Worm (Caenorhabditis elegans): ENCODE data around the gene cyp-31A3.
A peak's percentile ranks its signal among the peaks of the same experiment; 100 is the strongest.
"Not testable (repeated sequence)": the region's sequence is repeated elsewhere in the genome, so short reads cannot be mapped to it uniquely, and the experiment has no call there.

cyp-31A3 gene

DNA sequence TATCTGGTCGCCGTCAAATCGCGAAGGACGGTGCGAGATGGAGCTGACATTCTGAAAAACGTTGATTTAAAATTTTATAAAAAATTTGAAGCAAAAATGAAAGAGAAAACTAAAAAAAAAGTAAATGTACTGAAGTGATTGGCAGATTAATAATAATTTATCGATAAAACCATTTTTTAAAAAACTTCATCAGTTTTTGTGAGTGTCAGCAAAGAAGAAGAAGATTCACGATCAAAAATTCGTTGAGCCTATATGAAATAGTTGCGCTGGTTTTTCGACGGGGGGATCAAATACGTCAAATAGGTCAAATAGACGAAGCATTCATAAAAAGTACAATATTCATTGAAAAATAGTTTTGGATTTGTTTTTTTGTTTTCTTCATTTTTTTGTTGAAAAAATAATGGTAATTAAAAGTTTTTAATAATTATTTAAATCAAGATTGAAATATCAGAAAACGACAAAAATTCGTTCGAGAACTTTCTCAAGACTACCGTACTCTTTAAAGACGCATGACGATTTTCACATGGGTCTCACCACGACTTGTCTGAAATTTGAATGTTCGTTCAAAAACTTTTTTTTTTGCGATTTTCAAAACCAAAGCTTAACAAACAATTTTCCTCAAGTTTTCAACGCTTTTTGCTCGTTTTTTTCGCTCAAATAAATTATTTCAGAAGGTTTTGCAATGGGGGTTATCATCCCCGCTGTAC, at the start of gene cyp-31A3, which contains the start of gene memi-1:
TSS of gene cyp-31A3 (plus strand) at position 672 of the 707 bp plus-strand sequence.
TSS of gene memi-1 (minus strand) at position 51 of the 707 bp plus-strand sequence.
- TF ChIP-seq M03D4.4 (tag; optimal IDR thresholded peaks at IDR 0.05): no peak
- TF ChIP-seq nhr-28 (tag; optimal IDR thresholded peaks at IDR 0.05): no peak
- no peak for TF ChIP-seq lin-13 (tag; optimal IDR thresholded peaks at IDR 0.05)
- TF ChIP-seq ceh-39 (tag; optimal IDR thresholded peaks at IDR 0.05): no peak
- TF ChIP-seq ztf-11 (tag; optimal IDR thresholded peaks at IDR 0.05): no peak
- TF ChIP-seq tbx-8 (GFP tag; optimal IDR thresholded peaks at IDR 0.05): no peak
- TF ChIP-seq nhr-2 (tag; optimal IDR thresholded peaks at IDR 0.05): no peak
- TF ChIP-seq lsy-2 (tag; optimal IDR thresholded peaks at IDR 0.05): no peak
- no peak for TF ChIP-seq snpc-4 (tag; optimal IDR thresholded peaks at IDR 0.05)
- no peak for TF ChIP-seq elt-3 (tag; optimal IDR thresholded peaks at IDR 0.05)
- TF ChIP-seq bed-3 (GFP tag; optimal IDR thresholded peaks at IDR 0.05): no peak
- TF ChIP-seq mep-1 (tag; optimal IDR thresholded peaks at IDR 0.05): no peak
- TF ChIP-seq hlh-1 (tag; optimal IDR thresholded peaks at IDR 0.05): no peak

DNA sequence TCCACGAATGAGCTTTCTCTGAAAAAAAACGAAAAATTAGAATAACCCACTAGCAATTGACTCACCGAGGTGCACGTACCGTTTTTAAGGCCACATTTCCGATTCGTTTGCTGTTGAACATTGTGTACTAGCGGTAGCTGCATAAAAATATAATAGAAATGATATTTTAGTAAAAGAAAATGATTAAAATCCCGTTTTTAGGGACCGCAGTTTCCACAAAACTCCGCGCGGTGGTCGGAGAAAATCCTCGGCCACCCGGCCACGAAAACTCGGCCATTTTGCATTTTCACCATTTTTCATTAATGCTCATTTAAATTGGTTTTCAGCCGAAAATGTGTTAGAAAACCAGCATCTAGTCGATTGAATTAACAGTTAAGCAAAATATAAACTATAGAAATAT, 48.5 kb upstream of the cyp-31A3 start, which contains the start of gene yars-2:
TSS of gene yars-2 (minus strand) at position 249 of the 400 bp plus-strand sequence.
- TF ChIP-seq sptf-1 (tag; optimal IDR thresholded peaks at IDR 0.05) (no peak), cnd-1 (tag; optimal IDR thresholded peaks at IDR 0.05) (no peak), nhr-28 (tag; optimal IDR thresholded peaks at IDR 0.05) (no peak), blmp-1 (tag; optimal IDR thresholded peaks at IDR 0.05) (no peak), ces-1 (GFP tag; optimal IDR thresholded peaks at IDR 0.05) (peak; percentile 5)

DNA sequence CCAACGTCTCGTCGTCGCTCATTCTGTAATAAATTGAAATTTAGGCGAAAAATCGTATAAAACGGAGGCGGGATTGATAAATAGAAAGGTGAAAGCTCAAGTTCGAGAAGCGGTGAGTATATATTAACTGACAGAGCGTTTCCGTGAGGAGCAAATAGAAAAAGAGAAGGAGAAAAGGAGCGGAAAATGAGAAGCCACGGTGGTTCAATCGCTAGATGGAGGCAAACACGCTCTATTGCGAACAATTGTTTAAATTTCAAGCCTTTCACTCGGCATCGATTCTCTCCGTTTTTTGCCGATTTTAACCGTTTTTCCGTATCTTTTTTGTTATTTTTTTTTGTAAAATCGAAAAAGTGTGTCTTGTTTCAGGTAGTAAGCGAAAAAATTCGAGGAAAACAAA, 45.1 kb upstream of the cyp-31A3 start, which contains the start of gene miro-1:
TSS of gene miro-1 (minus strand) at position 23 of the 400 bp plus-strand sequence.
- TF ChIP-seq unc-120 (tag; optimal IDR thresholded peaks at IDR 0.05; ENCODE audit: poor library complexity, severe bottlenecking); elt-1 (tag; optimal IDR thresholded peaks at IDR 0.05; ENCODE audit: borderline replicate concordance, insufficient read depth); nhr-237 (tag; optimal IDR thresholded peaks at IDR 0.05): not testable (repeated sequence)

DNA sequence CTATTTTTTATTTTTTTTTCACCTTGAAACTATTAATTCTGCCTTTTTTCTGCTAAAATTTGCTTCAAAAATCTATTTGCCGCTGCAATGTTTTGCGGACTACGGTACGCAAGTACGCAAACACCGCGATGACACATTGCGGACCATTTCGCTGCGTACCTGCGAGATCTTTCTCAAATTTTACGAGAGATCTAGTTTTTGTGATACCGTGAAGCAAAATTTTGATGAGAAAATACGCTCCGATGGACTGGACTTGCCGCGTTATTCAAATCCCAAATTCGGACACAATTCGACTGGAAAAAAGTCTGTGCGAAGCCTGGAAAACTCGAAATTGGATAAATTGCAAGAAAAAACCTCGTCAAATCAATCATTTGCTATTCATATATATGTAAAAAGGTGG, 40.3 kb upstream of the cyp-31A3 start:
- TF ChIP-seq lsy-2 (tag; optimal IDR thresholded peaks at IDR 0.05): peak; percentile 61

DNA sequence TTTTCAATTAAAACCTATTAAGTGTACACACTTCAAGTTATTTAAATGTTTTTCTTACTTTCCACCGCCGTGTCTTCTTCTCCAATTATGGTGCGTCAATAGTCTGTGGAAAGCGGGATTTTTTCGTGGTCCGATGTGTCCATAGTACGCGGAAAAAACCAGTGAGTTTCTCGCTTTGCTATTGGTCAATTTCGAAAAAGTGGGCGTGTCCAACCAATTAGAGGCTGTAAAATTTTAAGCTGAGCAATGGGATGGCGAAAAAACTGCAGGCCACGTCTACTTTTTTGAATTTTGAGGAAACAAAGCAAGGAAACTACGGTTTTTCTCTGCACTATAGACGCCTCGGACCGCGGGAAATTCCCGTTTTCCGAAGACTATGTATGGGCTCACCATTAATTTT, 37.2 kb upstream of the cyp-31A3 start:
- TF ChIP-seq pha-4 (tag; optimal IDR thresholded peaks at IDR 0.05): no peak
- TF ChIP-seq ceh-43 (GFP tag; optimal IDR thresholded peaks at IDR 0.05): no peak
- no peak for TF ChIP-seq unc-120 (tag; optimal IDR thresholded peaks at IDR 0.05; ENCODE audit: poor library complexity, severe bottlenecking)
- TF ChIP-seq nhr-76 (tag; optimal IDR thresholded peaks at IDR 0.05): no peak
- TF ChIP-seq tbx-8 (GFP tag; optimal IDR thresholded peaks at IDR 0.05): no peak

DNA sequence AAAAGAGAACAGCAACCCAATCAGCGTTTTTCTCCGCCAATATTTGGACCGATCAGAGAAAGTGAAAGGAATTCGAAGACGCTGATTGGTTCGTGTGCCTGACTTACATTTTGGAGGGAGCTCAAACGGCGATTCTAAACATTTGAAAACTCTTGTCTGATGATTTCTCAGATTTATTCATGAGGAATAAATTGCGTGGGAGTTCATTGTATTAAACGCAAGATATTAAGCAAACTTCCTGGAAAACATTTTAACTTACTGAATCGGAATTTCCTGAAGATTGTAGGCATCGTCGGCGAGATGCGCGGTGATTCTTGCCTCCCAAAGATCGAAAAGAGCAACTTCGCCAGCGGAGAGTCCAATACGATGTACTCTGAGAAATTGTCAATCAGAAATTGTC, 36.3 kb upstream of the cyp-31A3 start, which contains the start of gene K08F11.1:
TSS of gene K08F11.1 (plus strand) at position 301 of the 400 bp plus-strand sequence.
- TF ChIP-seq snpc-4 (tag; optimal IDR thresholded peaks at IDR 0.05) (no peak), tbx-8 (GFP tag; optimal IDR thresholded peaks at IDR 0.05) (no peak), ceh-39 (tag; optimal IDR thresholded peaks at IDR 0.05) (no peak), flh-1 (GFP tag; optimal IDR thresholded peaks at IDR 0.05) (no peak), zip-8 (tag; optimal IDR thresholded peaks at IDR 0.05) (no peak), lin-32 (GFP tag; optimal IDR thresholded peaks at IDR 0.05) (no peak), unc-39 (tag; optimal IDR thresholded peaks at IDR 0.05) (no peak), sptf-1 (tag; optimal IDR thresholded peaks at IDR 0.05) (no peak), M03D4.4 (tag; optimal IDR thresholded peaks at IDR 0.05) (no peak), nhr-2 (tag; optimal IDR thresholded peaks at IDR 0.05) (no peak), elt-3 (tag; optimal IDR thresholded peaks at IDR 0.05) (no peak), nhr-237 (tag; optimal IDR thresholded peaks at IDR 0.05) (no peak), lin-13 (tag; optimal IDR thresholded peaks at IDR 0.05) (no peak), pha-4 (tag; optimal IDR thresholded peaks at IDR 0.05) (no peak), nhr-28 (tag; optimal IDR thresholded peaks at IDR 0.05) (no peak), unc-120 (tag; optimal IDR thresholded peaks at IDR 0.05; ENCODE audit: poor library complexity, severe bottlenecking) (no peak), bed-3 (GFP tag; optimal IDR thresholded peaks at IDR 0.05) (no peak)

Data from whole organism, mixed stage, embryonic.